Fruit fly (Drosophila melanogaster) whole organism, embryonic: ENCODE measurements around the gene pes.
"Not testable (repeated sequence)": the region's sequence is repeated elsewhere in the genome, so short reads cannot be mapped to it uniquely, and the experiment has no call there.

Experiments
- B-H2 ChIP-seq: fragments of 200-800 bp; sonication (Bioruptor generic); optimal IDR thresholded peaks from 2 replicates; lab custom pipeline; 2018; ENCODE audit warnings: missing biosample characterization, mild to moderate bottlenecking, missing genetic modification characterization
- CG12659 ChIP-seq: fragments of 200-800 bp; sonication (Bioruptor generic); optimal IDR thresholded peaks from 3 replicates; lab custom pipeline; 2017; ENCODE audit warnings: mild to moderate bottlenecking, missing biosample characterization, missing genetic modification reagents, missing genetic modification characterization
- CG12942 ChIP-seq: fragments of 200-800 bp; sonication (Bioruptor generic); optimal IDR thresholded peaks from 3 replicates; lab custom pipeline; 2016; ENCODE audit warnings: missing biosample characterization, missing genetic modification characterization
- CG13424 ChIP-seq: fragments of 200-800 bp; sonication (Bioruptor generic); optimal IDR thresholded peaks from 2 replicates; lab custom pipeline; 2019; ENCODE audit warnings: missing biosample characterization, mild to moderate bottlenecking, missing genetic modification characterization, moderate library complexity
- CG17829 ChIP-seq: fragments of 200-800 bp; optimal IDR thresholded peaks from 2 replicates; lab custom pipeline; 2019; ENCODE audit warnings: missing biosample characterization, mild to moderate bottlenecking, missing genetic modification characterization, moderate library complexity
- CG30403 ChIP-seq: fragments of 200-800 bp; sonication (Bioruptor generic); optimal IDR thresholded peaks from 3 replicates; lab custom pipeline; 2016; ENCODE audit warnings: missing biosample characterization, missing genetic modification characterization
- CG4707 ChIP-seq: fragments of 200-800 bp; sonication (Bioruptor generic); optimal IDR thresholded peaks from 2 replicates; lab custom pipeline; 2018; ENCODE audit warnings: missing biosample characterization, mild to moderate bottlenecking, missing genetic modification characterization, moderate library complexity
- CG6689 ChIP-seq: fragments of 200-800 bp; sonication (Bioruptor generic); IDR thresholded peaks from 2 replicates; pipeline ENCODE4 v1.3.6; 2022; ENCODE audit warnings: missing biosample characterization, missing genetic modification characterization
- CG6813 ChIP-seq: fragments of 200-800 bp; sonication (Bioruptor generic); optimal IDR thresholded peaks from 2 replicates; lab custom pipeline; 2017; ENCODE audit warnings: missing biosample characterization, missing genetic modification characterization, mild to moderate bottlenecking, moderate library complexity, missing genetic modification reagents
- CG6854 ChIP-seq: fragments of 200-800 bp; sonication (Bioruptor generic); optimal IDR thresholded peaks from 3 replicates; lab custom pipeline; 2017; ENCODE audit warnings: missing biosample characterization, mild to moderate bottlenecking, missing genetic modification characterization
- CG7271 ChIP-seq: fragments of 200-800 bp; sonication (Bioruptor generic); optimal IDR thresholded peaks from 2 replicates; lab custom pipeline; 2018; ENCODE audit warnings: missing biosample characterization, mild to moderate bottlenecking, missing genetic modification characterization, moderate library complexity
- CG9797 ChIP-seq: fragments of 200-800 bp; sonication (Bioruptor generic); optimal IDR thresholded peaks from 3 replicates; lab custom pipeline; 2018; ENCODE audit warnings: missing biosample characterization, mild to moderate bottlenecking, missing genetic modification characterization
- D19B ChIP-seq: fragments of 200-800 bp; sonication (Bioruptor generic); optimal IDR thresholded peaks from 2 replicates; lab custom pipeline; 2017; ENCODE audit warnings: missing biosample characterization, mild to moderate bottlenecking, missing genetic modification characterization
- Drgx ChIP-seq: fragments of 200-800 bp; sonication (Bioruptor generic); IDR thresholded peaks from 2 replicates; pipeline ENCODE4 v1.3.6; 2022; ENCODE audit warnings: missing biosample characterization, missing genetic modification characterization
- Fer2 ChIP-seq: fragments of 200-800 bp; sonication (Bioruptor generic); optimal IDR thresholded peaks from 2 replicates; lab custom pipeline; 2018; ENCODE audit warnings: missing biosample characterization, mild to moderate bottlenecking, missing genetic modification characterization, moderate library complexity
- H15 ChIP-seq: fragments of 200-800 bp; sonication (Bioruptor generic); IDR thresholded peaks from 3 replicates; pipeline ENCODE4 v1.3.6; 2022; ENCODE audit warnings: missing biosample characterization, missing genetic modification characterization
- HLH4C ChIP-seq: fragments of 200-800 bp; sonication (Bioruptor generic); IDR thresholded peaks from 3 replicates; pipeline ENCODE4 v1.3.6; 2022; ENCODE audit warnings: missing biosample characterization, missing genetic modification characterization; ENCODE audit not compliant: partially characterized antibody
- HLH54F ChIP-seq: fragments of 200-800 bp; sonication (Bioruptor generic); optimal IDR thresholded peaks from 3 replicates; lab custom pipeline; 2016; ENCODE audit warnings: missing biosample characterization, missing genetic modification characterization
- Hmx ChIP-seq: fragments of 200-800 bp; sonication (Bioruptor generic); optimal IDR thresholded peaks from 2 replicates; lab custom pipeline; 2016; ENCODE audit warnings: missing biosample characterization, missing genetic modification characterization
- Meics ChIP-seq: fragments of 200-800 bp; sonication (Bioruptor generic); optimal IDR thresholded peaks from 2 replicates; lab custom pipeline; 2017; ENCODE audit warnings: missing biosample characterization, mild to moderate bottlenecking, missing genetic modification characterization
- NC2α ChIP-seq: fragments of 200-800 bp; sonication (Bioruptor generic); optimal IDR thresholded peaks from 2 replicates; lab custom pipeline; 2016; ENCODE audit warnings: missing biosample characterization, missing genetic modification characterization
- Rfx ChIP-seq: fragments of 200-800 bp; sonication (Bioruptor generic); IDR thresholded peaks from 2 replicates; pipeline ENCODE4 v1.3.6; 2022; ENCODE audit warnings: missing biosample characterization, missing genetic modification characterization
- Trl ChIP-seq, 3 experiments: fragments of >200 bp in 2 of 3; fragments of 200-800 bp in 1 of 3; sonication (Bioruptor generic) in 1 of 3; optimal IDR thresholded peaks; 2 replicates in 1 of 3; 3 replicates in 2 of 3; lab custom pipeline; 2016 to 2017; ENCODE audit warnings: missing biosample characterization in 1 of 3, missing genetic modification characterization in 1 of 3
- ash1 ChIP-seq: fragments of 200-800 bp; sonication (Bioruptor generic); optimal IDR thresholded peaks from 2 replicates; lab custom pipeline; 2018; ENCODE audit warnings: missing biosample characterization, mild to moderate bottlenecking, missing genetic modification characterization
- az2 ChIP-seq: fragments of 200-800 bp; sonication (Bioruptor generic); optimal IDR thresholded peaks from 3 replicates; lab custom pipeline; 2016; ENCODE audit warnings: missing biosample characterization, missing genetic modification characterization
- corto ChIP-seq: fragments of 200-800 bp; sonication (Bioruptor generic); optimal IDR thresholded peaks from 2 replicates; lab custom pipeline; 2016; ENCODE audit warnings: missing biosample characterization, mild to moderate bottlenecking, missing genetic modification characterization, moderate library complexity
- dan ChIP-seq: fragments of 200-800 bp; sonication (Bioruptor generic); IDR thresholded peaks from 2 replicates; pipeline ENCODE4 v1.3.6; 2022; ENCODE audit warnings: missing biosample characterization, missing genetic modification characterization
- dmrt11E ChIP-seq: fragments of 200-800 bp; sonication (Bioruptor generic); optimal IDR thresholded peaks from 3 replicates; lab custom pipeline; 2018; ENCODE audit warnings: missing biosample characterization, mild to moderate bottlenecking, missing genetic modification characterization, moderate library complexity
- dysf ChIP-seq: fragments of 200-800 bp; sonication (Bioruptor generic); IDR thresholded peaks from 3 replicates; pipeline ENCODE4 v1.3.6; 2022; ENCODE audit warnings: missing biosample characterization, missing genetic modification characterization
- ftz-f1 ChIP-seq: fragments of 200-800 bp; sonication (Bioruptor generic); optimal IDR thresholded peaks from 2 replicates; lab custom pipeline; 2016; ENCODE audit warnings: missing biosample characterization, missing genetic modification characterization
- gro ChIP-seq: fragments of 200-800 bp; sonication (Bioruptor generic); optimal IDR thresholded peaks from 2 replicates; lab custom pipeline; 2016; ENCODE audit warnings: missing biosample characterization, missing genetic modification characterization
- hkb ChIP-seq, 2 experiments: fragments of 200-800 bp in 1 of 2; fragments of >200 bp in 1 of 2; sonication (Bioruptor generic) in 1 of 2; IDR thresholded peaks in 1 of 2; optimal IDR thresholded peaks in 1 of 2; 2 replicates each; pipeline versions ENCODE4 v1.3.6 to Lab custom; 2017 to 2022; ENCODE audit warnings: missing biosample characterization in 1 of 2, missing genetic modification characterization in 1 of 2
- hth ChIP-seq: fragments of >200 bp; optimal IDR thresholded peaks from 2 replicates; lab custom pipeline; 2017; ENCODE audit warnings: inconsistent platforms
- lilli ChIP-seq: fragments of 200-800 bp; sonication (Bioruptor generic); optimal IDR thresholded peaks from 3 replicates; lab custom pipeline; 2016; ENCODE audit warnings: missing biosample characterization, missing genetic modification characterization
- lov ChIP-seq, 2 experiments: fragments of 200-800 bp in 1 of 2; fragments of >200 bp in 1 of 2; sonication (Bioruptor generic) in 1 of 2; IDR thresholded peaks in 1 of 2; optimal IDR thresholded peaks in 1 of 2; 2 replicates in 1 of 2; 3 replicates in 1 of 2; pipeline versions ENCODE4 v1.3.6 to Lab custom; 2017 to 2022; ENCODE audit warnings: missing biosample characterization in 1 of 2, missing genetic modification characterization in 1 of 2
- mam ChIP-seq: fragments of 200-800 bp; sonication (Bioruptor generic); optimal IDR thresholded peaks from 3 replicates; lab custom pipeline; 2016; ENCODE audit warnings: missing biosample characterization, missing genetic modification characterization
- mirr ChIP-seq: fragments of 200-800 bp; sonication (Bioruptor generic); optimal IDR thresholded peaks from 3 replicates; lab custom pipeline; 2018; ENCODE audit warnings: missing biosample characterization, mild to moderate bottlenecking, missing genetic modification characterization
- nerfin-1 ChIP-seq: fragments of 200-800 bp; sonication (Bioruptor generic); optimal IDR thresholded peaks from 3 replicates; lab custom pipeline; 2019; ENCODE audit warnings: missing biosample characterization, mild to moderate bottlenecking, missing genetic modification characterization, moderate library complexity
- phol ChIP-seq: fragments of 200-800 bp; sonication (Bioruptor generic); optimal IDR thresholded peaks from 3 replicates; lab custom pipeline; 2018; ENCODE audit warnings: missing biosample characterization, mild to moderate bottlenecking, missing genetic modification characterization, moderate library complexity
- pzg ChIP-seq: fragments of 200-800 bp; sonication (Bioruptor generic); optimal IDR thresholded peaks from 3 replicates; lab custom pipeline; 2018; ENCODE audit warnings: missing biosample characterization, mild to moderate bottlenecking, missing genetic modification characterization, moderate library complexity
- sisA ChIP-seq: fragments of 200-800 bp; sonication (Bioruptor generic); IDR thresholded peaks from 2 replicates; pipeline ENCODE4 v1.3.6; 2022; ENCODE audit warnings: missing biosample characterization, missing genetic modification characterization
- sr ChIP-seq: fragments of 200-800 bp; sonication (Bioruptor generic); IDR thresholded peaks from 3 replicates; pipeline ENCODE4 v1.3.6; 2022; ENCODE audit warnings: missing biosample characterization, missing genetic modification characterization
- unc-4 ChIP-seq: fragments of 200-800 bp; sonication (Bioruptor generic); IDR thresholded peaks from 2 replicates; pipeline ENCODE4 v1.3.6; 2022; ENCODE audit warnings: missing biosample characterization, missing genetic modification characterization; ENCODE audit not compliant: partially characterized antibody
- vfl ChIP-seq: fragments of 200-800 bp; sonication (Bioruptor generic); optimal IDR thresholded peaks from 2 replicates; lab custom pipeline; 2016; ENCODE audit warnings: missing biosample characterization, missing genetic modification characterization

pes gene

dm6 chr2L:7984059-7984800 is 9.8 kb downstream of the pes start, which contains the start of gene Snoo (continued):
- peak; percentile 44 for TF ChIP-seq CG12659
- no peak for TF ChIP-seq vfl
- peak; percentile 18 for TF ChIP-seq CG6854 (GFP tag; lab: Kevin White, UChicago)
- no peak for TF ChIP-seq NC2α (GFP tag; lab: Kevin White, UChicago)
- TF ChIP-seq B-H2 (GFP tag; lab: Kevin White, UChicago) = peak; percentile 45
- TF ChIP-seq CG9797 (GFP tag; lab: Kevin White, UChicago) = peak; percentile 90
- TF ChIP-seq, all 482 proteins: peak for 105

dm6 chr2L:7983646-7984045 is 10.3 kb downstream of the pes start, which contains the start of gene CG7231:
TSS of gene CG7231 (plus strand) at chr2L:7983946.
- TF ChIP-seq sr (GFP tag; lab: Robert Waterston, UW); CG6813 (GFP tag; lab: Kevin White, UChicago); mirr (GFP tag; lab: Kevin White, UChicago): not testable (repeated sequence)
- TF ChIP-seq, all 482 proteins: peak for 0; not testable (repeated sequence) for 482

- TF ChIP-seq HLH54F (GFP tag; lab: Kevin White, UChicago) (no peak), ftz-f1 (GFP tag; lab: Kevin White, UChicago) (peak; percentile 82), Hmx (GFP tag; lab: Kevin White, UChicago) (no peak), CG6689 (GFP tag; lab: Robert Waterston, UW) (no peak), nerfin-1 (tag; lab: Kevin White, UChicago) (no peak), CG17829 (tag; lab: Kevin White, UChicago) (no peak), dmrt11E (tag; lab: Kevin White, UChicago) (no peak), lilli (no peak), lov (optimal IDR thresholded peaks at IDR 0.05; lab: Kevin White, UChicago) (no peak), lov (GFP tag; IDR thresholded peaks at IDR 0.05; lab: Robert Waterston, UW) (0 out of 3 replicates have a peak, but pooled peaks have one; percentile 45), hth (no peak), corto (GFP tag; lab: Kevin White, UChicago) (no peak), unc-4 (GFP tag; lab: Robert Waterston, UW) (no peak), D19B (GFP tag; lab: Kevin White, UChicago) (no peak), sisA (GFP tag; lab: Robert Waterston, UW) (no peak), H15 (no peak), CG4707 (GFP tag; lab: Kevin White, UChicago) (no peak), CG13424 (tag; lab: Kevin White, UChicago) (no peak), Fer2 (no peak), hkb (optimal IDR thresholded peaks at IDR 0.05; lab: Kevin White, UChicago) (no peak), hkb (GFP tag; IDR thresholded peaks at IDR 0.05; lab: Robert Waterston, UW) (0 out of 2 replicates have a peak, but pooled peaks have one; percentile 11), Trl (optimal IDR thresholded peaks at IDR 0.05; lab: Kevin White, UChicago) (peak; percentile 66 to 81), Trl (GFP tag; optimal IDR thresholded peaks at IDR 0.05; lab: Kevin White, UChicago) (no peak), Meics (GFP tag; lab: Kevin White, UChicago) (no peak), dan (no peak), phol (tag; lab: Kevin White, UChicago) (no peak), ash1 (peak; percentile 5), pzg (GFP tag; lab: Kevin White, UChicago) (no peak), CG12942 (GFP tag; lab: Kevin White, UChicago) (no peak), CG7271 (tag; lab: Kevin White, UChicago) (no peak), gro (GFP tag; lab: Kevin White, UChicago) (no peak), Drgx (GFP tag; lab: Robert Waterston, UW) (peak; percentile 9; the same call in 1 of the 2 replicates), HLH4C (no peak), mam (GFP tag; lab: Kevin White, UChicago) (no peak), az2 (GFP tag; lab: Kevin White, UChicago) (no peak), Rfx (GFP tag; lab: Robert Waterston, UW) (peak; percentile 30; the same call in 1 of the 2 replicates), dysf (no peak), CG30403 (no peak)
Observed at dm6 chr2L:7976738-7977137, 17.2 kb downstream of the pes start.
